Fruit fly (Drosophila melanogaster): ENCODE measurements around the gene IPIP.

DNA sequence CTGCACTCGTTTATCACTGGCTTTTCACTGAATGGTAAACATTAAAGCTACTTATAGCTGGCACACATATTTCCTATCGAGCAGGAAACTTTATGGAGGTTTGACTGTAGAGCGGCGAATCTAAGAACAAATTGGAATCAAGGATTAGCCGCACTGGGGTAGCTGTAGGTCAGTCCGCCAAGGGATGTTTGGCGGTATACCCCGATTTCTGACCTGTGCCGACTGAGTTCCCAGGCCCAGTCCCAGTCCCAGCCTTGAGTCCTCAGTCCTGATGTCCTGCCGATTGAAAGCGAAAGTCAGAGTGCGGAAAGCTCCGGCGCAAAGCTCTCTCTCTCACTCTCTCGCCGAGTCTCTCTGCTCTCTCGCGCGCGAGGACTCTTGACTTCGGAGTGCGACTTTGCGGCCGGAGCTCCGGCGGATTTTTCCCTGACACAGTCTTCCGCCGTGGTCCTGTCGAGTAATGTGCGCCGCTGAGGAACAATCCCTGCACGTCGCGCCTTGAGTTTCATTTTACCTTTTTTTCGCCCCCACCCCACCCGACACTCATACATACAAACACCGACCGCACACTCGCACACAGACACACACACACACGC, 6.2 kb downstream of the IPIP start, which contains the start of gene CG13995:
- TF ChIP-seq h (optimal IDR thresholded peaks at IDR 0.05), result no peak
- TF ChIP-seq psq (optimal IDR thresholded peaks at IDR 0.05), result no peak
- no peak for TF ChIP-seq Sin3A (optimal IDR thresholded peaks at IDR 0.05)
